Fruit fly (Drosophila melanogaster) whole organism, wandering third instar larva: ENCODE results near the gene CG14015.

Source experiments
- Jra ChIP-seq: sonication (Bioruptor generic); optimal IDR thresholded peaks from 2 replicates; lab custom pipeline; 2016; ENCODE audit warnings: missing biosample characterization, missing genetic modification characterization
- Vsx2 ChIP-seq: fragments of 200-300, 225-300 bp; sonication (Bioruptor generic); optimal IDR thresholded peaks from 2 replicates; lab custom pipeline; 2018; ENCODE audit warnings: missing biosample characterization, missing genetic modification characterization; ENCODE audit not compliant: partially characterized antibody
- dsf ChIP-seq: sonication (Bioruptor generic); optimal IDR thresholded peaks from 2 replicates; lab custom pipeline; 2016; ENCODE audit warnings: missing biosample characterization, missing genetic modification characterization, borderline replicate concordance
- foxo ChIP-seq, 2 experiments: fragments of 200-800 bp; sonication (Bioruptor generic); optimal IDR thresholded peaks; 2 replicates in 1 of 2; 3 replicates in 1 of 2; lab custom pipeline; 2016 to 2017; ENCODE audit warnings: missing biosample characterization in 2 of 2, missing genetic modification characterization in 2 of 2

The CG14015 gene

dm6 chr2L:5489084-5489617 is 49.8 kb downstream of the CG14015 start:
- TF ChIP-seq Vsx2 (GFP tag; lab: Kevin White, UChicago) (no peak), foxo (GFP tag; optimal IDR thresholded peaks at IDR 0.05; lab: Kevin White, UChicago) (no peak), Jra (GFP tag; lab: Kevin White, UChicago) (no peak), dsf (GFP tag; lab: Kevin White, UChicago) (no peak)
